Fruit fly (Drosophila melanogaster): ENCODE measurements around the gene Cyp4d14.

Gene Cyp4d14

dm6 chrX:2208641-2209241 is 33.6 kb upstream of the Cyp4d14 start:
- TF ChIP-seq CG32006 (GFP tag; optimal IDR thresholded peaks at IDR 0.05) (peak; percentile 46), eg (GFP tag; IDR thresholded peaks at IDR 0.05) (peak; percentile 56; the same call in 1 of the 3 replicates), svp (GFP tag) (peak; percentile 44), lz (GFP tag; optimal IDR thresholded peaks at IDR 0.05) (no peak), CG6276 (GFP tag; optimal IDR thresholded peaks at IDR 0.05) (peak; percentile 49)

- TF ChIP-seq acj6 (GFP tag; optimal IDR thresholded peaks at IDR 0.05) (no peak), Hr38 (GFP tag; optimal IDR thresholded peaks at IDR 0.05) (no peak), Sox15 (GFP tag; optimal IDR thresholded peaks at IDR 0.05) (no peak), CG15336 (GFP tag; IDR thresholded peaks at IDR 0.05) (no peak), OdsH (GFP tag; optimal IDR thresholded peaks at IDR 0.05) (no peak), CG7368 (GFP tag; optimal IDR thresholded peaks at IDR 0.05) (no peak), Hr39 (GFP tag; optimal IDR thresholded peaks at IDR 0.05) (no peak), CG31627 (GFP tag; optimal IDR thresholded peaks at IDR 0.05) (no peak), Eip75B (GFP tag; optimal IDR thresholded peaks at IDR 0.05) (no peak), CG6808 (GFP tag; optimal IDR thresholded peaks at IDR 0.05) (no peak), CG32006 (GFP tag; optimal IDR thresholded peaks at IDR 0.05) (no peak), CG11902 (GFP tag; optimal IDR thresholded peaks at IDR 0.05) (no peak), esn (GFP tag; optimal IDR thresholded peaks at IDR 0.05) (no peak)
Observed at dm6 chrX:2203766-2204165, 28.7 kb upstream of the Cyp4d14 start, which contains the start of gene FarO. Gene FarO, minus strand, starts transcription at chrX:2203866.

dm6 chrX:2199303-2199702 is 24.2 kb upstream of the Cyp4d14 start:
- TF ChIP-seq fd59A (GFP tag; optimal IDR thresholded peaks at IDR 0.05) (no peak), CG4318 (GFP tag; optimal IDR thresholded peaks at IDR 0.05) (no peak), CG11294 (GFP tag; IDR thresholded peaks at IDR 0.05) (no peak), Eip78C (GFP tag) (no peak), ss (GFP tag; optimal IDR thresholded peaks at IDR 0.05) (no peak), CG31627 (GFP tag; optimal IDR thresholded peaks at IDR 0.05) (no peak), Blimp-1 (GFP tag; optimal IDR thresholded peaks at IDR 0.05) (no peak), CG16779 (tag; optimal IDR thresholded peaks at IDR 0.05) (no peak), svp (GFP tag) (peak; percentile 49)

dm6 chrX:2198272-2198571 is 23.1 kb upstream of the Cyp4d14 start:
- TF ChIP-seq Gug (GFP tag; IDR thresholded peaks at IDR 0.05) (no peak), svp (GFP tag) (peak; percentile 80), CG16779 (tag; optimal IDR thresholded peaks at IDR 0.05) (no peak), CG8632 (GFP tag; optimal IDR thresholded peaks at IDR 0.05) (no peak)

- TF ChIP-seq CG6792 (GFP tag; optimal IDR thresholded peaks at IDR 0.05) (no peak), CG1621 (tag; optimal IDR thresholded peaks at IDR 0.05) (no peak), dac (GFP tag; optimal IDR thresholded peaks at IDR 0.05) (no peak), salr (GFP tag; optimal IDR thresholded peaks at IDR 0.05) (no peak), CG4318 (GFP tag; optimal IDR thresholded peaks at IDR 0.05) (no peak), Sox102F (GFP tag; optimal IDR thresholded peaks at IDR 0.05) (no peak), net (GFP tag; optimal IDR thresholded peaks at IDR 0.05) (no peak), Lpt (GFP tag; optimal IDR thresholded peaks at IDR 0.05) (no peak), svp (GFP tag) (peak; percentile 98), Met (GFP tag; optimal IDR thresholded peaks at IDR 0.05) (no peak), Sox14 (GFP tag; optimal IDR thresholded peaks at IDR 0.05) (peak; percentile 68), Hr4 (GFP tag; optimal IDR thresholded peaks at IDR 0.05) (no peak), Eip75B (GFP tag; optimal IDR thresholded peaks at IDR 0.05) (no peak), Eip78C (GFP tag) (peak; percentile 67), CG6276 (GFP tag; optimal IDR thresholded peaks at IDR 0.05) (no peak), CG8319 (GFP tag; optimal IDR thresholded peaks at IDR 0.05) (no peak), spab (GFP tag; optimal IDR thresholded peaks at IDR 0.05) (no peak), fkh (GFP tag; optimal IDR thresholded peaks at IDR 0.05) (no peak), Sox15 (GFP tag; optimal IDR thresholded peaks at IDR 0.05) (no peak), CG31627 (GFP tag; optimal IDR thresholded peaks at IDR 0.05) (peak; percentile 3), CG6163 (GFP tag; IDR thresholded peaks at IDR 0.05) (no peak), CG9139 (GFP tag; optimal IDR thresholded peaks at IDR 0.05) (no peak), lz (GFP tag; optimal IDR thresholded peaks at IDR 0.05) (no peak), vri (GFP tag; optimal IDR thresholded peaks at IDR 0.05) (peak; percentile 80), CG11902 (GFP tag; optimal IDR thresholded peaks at IDR 0.05) (no peak), fd59A (GFP tag; optimal IDR thresholded peaks at IDR 0.05) (no peak)
Observed at dm6 chrX:2197414-2198271, 22.5 kb upstream of the Cyp4d14 start.
